Worm (Caenorhabditis elegans): ENCODE results near the gene fbxb-44.

The fbxb-44 gene

DNA sequence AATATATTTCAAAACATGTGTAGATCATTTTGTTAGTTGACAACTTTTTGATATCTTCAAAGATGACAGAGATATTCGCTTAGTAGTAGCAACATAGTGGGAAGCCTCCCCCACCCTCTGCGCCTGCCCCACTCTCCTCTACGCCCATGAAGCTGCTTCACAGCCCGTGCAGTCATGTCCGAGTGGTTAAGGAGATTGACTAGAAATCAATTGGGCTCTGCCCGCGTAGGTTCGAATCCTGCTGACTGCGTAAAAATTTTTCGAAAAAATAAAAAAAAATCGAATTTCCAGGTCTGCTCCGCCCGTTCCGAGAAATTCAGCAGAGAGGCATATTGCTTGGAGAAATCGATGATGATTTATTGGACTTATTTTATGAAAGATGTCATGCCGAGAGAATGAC, 18.8 kb upstream of the fbxb-44 start (continued):
- TF ChIP-seq mep-1 (tag; optimal IDR thresholded peaks at IDR 0.05) (peak; percentile 49), lir-3 (tag; optimal IDR thresholded peaks at IDR 0.05) (no peak), zfp-2 (tag; optimal IDR thresholded peaks at IDR 0.05) (no peak), ceh-62 (tag; optimal IDR thresholded peaks at IDR 0.05) (no peak), vab-7 (GFP tag; IDR thresholded peaks at IDR 0.05) (peak; percentile 82), R02D3.7 (tag; optimal IDR thresholded peaks at IDR 0.05) (no peak), aha-1 (tag) (peak; percentile 42), ceh-82 (tag; optimal IDR thresholded peaks at IDR 0.05) (no peak), ztf-11 (tag; optimal IDR thresholded peaks at IDR 0.05) (no peak), lsy-2 (tag; optimal IDR thresholded peaks at IDR 0.05) (peak in 1 of 2 experiments; percentile 29), ZK337.2 (GFP tag; IDR thresholded peaks at IDR 0.05) (no peak), F44E2.7 (GFP tag; IDR thresholded peaks at IDR 0.05) (no peak), duxl-1 (tag; optimal IDR thresholded peaks at IDR 0.05; ENCODE audit: poor library complexity) (peak; percentile 86), skn-1 (tag; optimal IDR thresholded peaks at IDR 0.05) (no peak), lin-38 (GFP tag; IDR thresholded peaks at IDR 0.05) (peak; percentile 71; the same call in 1 of the 2 replicates), mes-2 (tag; optimal IDR thresholded peaks at IDR 0.05; ENCODE audit: poor library complexity, severe bottlenecking) (peak; percentile 80), madf-5 (GFP tag; IDR thresholded peaks at IDR 0.05) (peak in 1 of 2 experiments; percentile 45; a peak in 1 of 4 replicates), nhr-28 (tag; optimal IDR thresholded peaks at IDR 0.05) (no peak), lin-1 (GFP tag; IDR thresholded peaks at IDR 0.05) (peak; percentile 37; the same call in 1 of the 2 replicates), zag-1 (tag; optimal IDR thresholded peaks at IDR 0.05) (no peak), mdt-29 (GFP tag; IDR thresholded peaks at IDR 0.05) (no peak), mxl-2 (GFP tag; conservative IDR thresholded peaks at IDR 0.05) (0 out of 2 replicates have a peak, but pooled peaks have one; percentile 37), pha-4 (GFP tag; IDR thresholded peaks at IDR 0.05) (peak; percentile 73), pha-4 (tag; optimal IDR thresholded peaks at IDR 0.05) (no peak), nhr-41 (GFP tag; IDR thresholded peaks at IDR 0.05) (0 out of 2 replicates have a peak, but pooled peaks have one; percentile 41), Y5F2A.4 (GFP tag; optimal IDR thresholded peaks at IDR 0.05) (no peak), nhr-42 (GFP tag; IDR thresholded peaks at IDR 0.05) (no peak), F37D6.2 (tag; optimal IDR thresholded peaks at IDR 0.05) (peak; percentile 37), ztf-7 (tag; optimal IDR thresholded peaks at IDR 0.05) (peak; percentile 45), unc-130 (GFP tag; optimal IDR thresholded peaks at IDR 0.05) (no peak), ces-1 (GFP tag; optimal IDR thresholded peaks at IDR 0.05) (no peak), hif-1 (tag; optimal IDR thresholded peaks at IDR 0.05) (peak in 1 of 2 experiments; percentile 22), dpl-1 (GFP tag; optimal IDR thresholded peaks at IDR 0.05) (no peak), gei-8 (GFP tag; optimal IDR thresholded peaks at IDR 0.05) (no peak), unc-39 (tag; optimal IDR thresholded peaks at IDR 0.05) (no peak), daf-12 (tag; optimal IDR thresholded peaks at IDR 0.05) (no peak), sdz-12 (GFP tag; optimal IDR thresholded peaks at IDR 0.05) (no peak), T26A8.4 (GFP tag; IDR thresholded peaks at IDR 0.05) (no peak), mxl-3 (GFP tag; optimal IDR thresholded peaks at IDR 0.05) (no peak), F10B5.3 (tag; optimal IDR thresholded peaks at IDR 0.05) (peak; percentile 26), nhr-25 (tag; optimal IDR thresholded peaks at IDR 0.05; ENCODE audit: borderline replicate concordance, insufficient read depth) (no peak), dmd-9 (GFP tag; IDR thresholded peaks at IDR 0.05) (peak; percentile 40; the same call in 1 of the 2 replicates), ama-1 (optimal IDR thresholded peaks at IDR 0.05) (no peak), nhr-11 (tag; optimal IDR thresholded peaks at IDR 0.05) (peak; percentile 15), spr-1 (tag; optimal IDR thresholded peaks at IDR 0.05) (peak; percentile 18), aly-2 (tag; optimal IDR thresholded peaks at IDR 0.05) (no peak), F49E8.2 (tag; optimal IDR thresholded peaks at IDR 0.05; ENCODE audit: borderline replicate concordance) (peak; percentile 9), D1046.2 (GFP tag; IDR thresholded peaks at IDR 0.05) (peak; percentile 70; the same call in 1 of the 2 replicates), mdl-1 (tag; optimal IDR thresholded peaks at IDR 0.05) (no peak), ZK546.5 (tag; optimal IDR thresholded peaks at IDR 0.05) (no peak), zip-2 (tag; optimal IDR thresholded peaks at IDR 0.05) (no peak), php-3 (GFP tag; IDR thresholded peaks at IDR 0.05) (no peak)
